Fruit fly (Drosophila melanogaster) whole organism, adult: ENCODE data around the gene alphaKap4.

Experiments
- CG11617 ChIP-seq: fragments of 200-800 bp; sonication (Bioruptor generic); optimal IDR thresholded peaks from 2 replicates; lab custom pipeline; 2017; ENCODE audit warnings: mild to moderate bottlenecking, missing biosample characterization, missing genetic modification reagents, missing genetic modification characterization
- CG14711 ChIP-seq: fragments of 200-800 bp; sonication (Bioruptor generic); optimal IDR thresholded peaks from 2 replicates; lab custom pipeline; 2018; ENCODE audit warnings: missing biosample characterization, mild to moderate bottlenecking, missing genetic modification characterization, moderate library complexity
- CG1620 ChIP-seq: fragments of 200-800 bp; sonication (Bioruptor generic); optimal IDR thresholded peaks from 2 replicates; lab custom pipeline; 2016; ENCODE audit warnings: missing biosample characterization, missing genetic modification characterization
- CG33017 ChIP-seq: fragments of 200-800 bp; sonication (Bioruptor generic); optimal IDR thresholded peaks from 2 replicates; lab custom pipeline; 2018; ENCODE audit warnings: missing biosample characterization, mild to moderate bottlenecking, missing genetic modification characterization, moderate library complexity
- CG7045 ChIP-seq: fragments of 200-800 bp; sonication (Bioruptor generic); optimal IDR thresholded peaks from 2 replicates; lab custom pipeline; 2017; ENCODE audit warnings: missing biosample characterization, mild to moderate bottlenecking, missing genetic modification characterization
- Clk ChIP-seq: fragments of 200-800 bp; sonication (Bioruptor generic); optimal IDR thresholded peaks from 2 replicates; lab custom pipeline; 2017; ENCODE audit warnings: missing biosample characterization, missing genetic modification characterization
- Mnt ChIP-seq: fragments of 200-800 bp; sonication (Bioruptor generic); optimal IDR thresholded peaks from 2 replicates; lab custom pipeline; 2016; ENCODE audit warnings: missing biosample characterization, mild to moderate bottlenecking, missing genetic modification characterization
- bab1 ChIP-seq: fragments of 200-800 bp; sonication (Bioruptor generic); optimal IDR thresholded peaks from 3 replicates; lab custom pipeline; 2019; ENCODE audit warnings: missing biosample characterization, mild to moderate bottlenecking, missing genetic modification characterization, moderate library complexity
- cic ChIP-seq: fragments of 200-800 bp; sonication (Bioruptor generic); optimal IDR thresholded peaks from 2 replicates; lab custom pipeline; 2017; ENCODE audit warnings: missing biosample characterization, mild to moderate bottlenecking, missing genetic modification characterization, moderate library complexity
- kay ChIP-seq: fragments of 200-800 bp; sonication (Bioruptor generic); peaks from one replicate; lab custom pipeline; 2016; ENCODE audit warnings: missing biosample characterization, missing genetic modification characterization, borderline replicate concordance
- ovo ChIP-seq: fragments of 200-800 bp; sonication (Bioruptor generic); optimal IDR thresholded peaks from 2 replicates; lab custom pipeline; 2016; ENCODE audit warnings: missing biosample characterization, missing genetic modification characterization
- pad ChIP-seq: fragments of 200-800 bp; sonication (Bioruptor generic); optimal IDR thresholded peaks from 3 replicates; lab custom pipeline; 2017; ENCODE audit warnings: missing biosample characterization, missing genetic modification characterization, mild to moderate bottlenecking, moderate library complexity, missing genetic modification reagents
- tj ChIP-seq: fragments of 200-800 bp; sonication (Bioruptor generic); optimal IDR thresholded peaks from 3 replicates; lab custom pipeline; 2017; ENCODE audit warnings: missing biosample characterization, mild to moderate bottlenecking, missing genetic modification characterization, moderate library complexity

DNA sequence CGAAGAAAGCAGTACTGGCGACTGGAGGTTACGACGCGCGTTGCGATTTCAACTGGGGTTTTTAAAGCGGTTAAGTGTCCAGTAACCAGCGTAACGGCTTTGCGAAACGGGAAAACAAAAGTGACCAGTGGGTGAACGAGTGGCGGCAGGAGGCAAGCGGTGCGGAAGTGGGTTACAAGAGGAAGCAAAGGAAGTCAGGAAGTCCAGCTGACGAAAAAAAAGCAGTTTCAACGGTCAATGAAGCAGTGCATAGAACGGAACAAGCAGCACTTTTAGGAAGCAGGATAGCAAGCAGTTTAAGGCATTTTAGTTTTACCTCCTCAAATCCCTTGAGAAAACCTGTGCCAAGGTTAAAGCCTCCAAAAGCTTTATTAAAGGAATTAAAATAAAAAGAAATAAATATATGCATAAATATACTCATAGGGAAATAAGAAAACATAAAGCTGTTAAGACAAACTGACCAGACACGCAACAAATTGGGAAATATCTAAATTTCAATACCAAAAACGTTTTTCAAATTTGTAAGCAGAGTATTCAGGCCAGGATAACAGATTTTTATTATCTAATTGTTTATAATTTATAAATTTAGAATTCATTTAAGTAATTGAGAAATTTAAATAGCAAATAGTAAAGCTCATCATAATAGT is 48.4 kb upstream of the alphaKap4 start, which contains the start of gene CG6592:
- TF ChIP-seq CG11617 (GFP tag; lab: Kevin White, UChicago), result no peak
- TF ChIP-seq cic, result no peak
- TF ChIP-seq CG33017 (tag; lab: Kevin White, UChicago), result no peak
- TF ChIP-seq kay (GFP tag; lab: Kevin White, UChicago), result no peak
- TF ChIP-seq tj (GFP tag; lab: Kevin White, UChicago), result no peak
- no peak for TF ChIP-seq bab1 (GFP tag; lab: Kevin White, UChicago)
- no peak for TF ChIP-seq pad
- TF ChIP-seq ovo (GFP tag; lab: Kevin White, UChicago), result no peak
- no peak for TF ChIP-seq CG14711 (tag; lab: Kevin White, UChicago)
- no peak for TF ChIP-seq CG1620
- TF ChIP-seq Clk (GFP tag; lab: Kevin White, UChicago), result no peak
- no peak for TF ChIP-seq Mnt (GFP tag; lab: Kevin White, UChicago)
- no peak for TF ChIP-seq CG7045 (GFP tag; lab: Kevin White, UChicago)
